Worm (Caenorhabditis elegans): Measurements from ENCODE around the gene atg-18.
A peak's percentile ranks its signal among the peaks of the same experiment; 100 is the strongest.

The atg-18 gene

ce11 chrV:8660475-8660874 lies 29.3 kb upstream of the atg-18 start:
- TF ChIP-seq nfya-1 (tag; optimal IDR thresholded peaks at IDR 0.05; ENCODE audit: borderline replicate concordance, insufficient read depth): no peak
- peak; percentile 56 for TF ChIP-seq zfh-2 (GFP tag; conservative IDR thresholded peaks at IDR 0.05)
- TF ChIP-seq K12H6.12 (tag; optimal IDR thresholded peaks at IDR 0.05): no peak

ce11 chrV:8658577-8659362 lies 27.6 kb upstream of the atg-18 start:
- no peak for TF ChIP-seq snpc-1.3 (tag; optimal IDR thresholded peaks at IDR 0.05; ENCODE audit: insufficient read depth)
- TF ChIP-seq let-607 (tag; optimal IDR thresholded peaks at IDR 0.05): peak in 1 of 2 experiments; percentile 38
- no peak for TF ChIP-seq aptf-3 (GFP tag; IDR thresholded peaks at IDR 0.05)
- no peak for TF ChIP-seq Y79H2A.3 (GFP tag; conservative IDR thresholded peaks at IDR 0.05)
- no peak for TF ChIP-seq D2030.7 (GFP tag; IDR thresholded peaks at IDR 0.05)
- TF ChIP-seq somi-1 (GFP tag; optimal IDR thresholded peaks at IDR 0.05): peak; percentile 39
- no peak for TF ChIP-seq F22D6.2 (tag; optimal IDR thresholded peaks at IDR 0.05)
- TF ChIP-seq die-1 (tag; optimal IDR thresholded peaks at IDR 0.05): no peak
- no peak for TF ChIP-seq egl-44 (GFP tag; IDR thresholded peaks at IDR 0.05)
- no peak for TF ChIP-seq cebp-1 (GFP tag; IDR thresholded peaks at IDR 0.05)
- TF ChIP-seq cebp-1 (tag; optimal IDR thresholded peaks at IDR 0.05): peak; percentile 10
- peak; percentile 20 for TF ChIP-seq nhr-80 (tag; optimal IDR thresholded peaks at IDR 0.05)
- TF ChIP-seq madf-3 (GFP tag; IDR thresholded peaks at IDR 0.05): no peak
- no peak for TF ChIP-seq athp-1 (tag; optimal IDR thresholded peaks at IDR 0.05)
- no peak for TF ChIP-seq pbrm-1 (GFP tag; IDR thresholded peaks at IDR 0.05)
- no peak for TF ChIP-seq C17E4.6 (GFP tag; IDR thresholded peaks at IDR 0.05)
- no peak for TF ChIP-seq ekl-4 (GFP tag; IDR thresholded peaks at IDR 0.05)
- no peak for TF ChIP-seq Y56A3A.18 (GFP tag; IDR thresholded peaks at IDR 0.05)

ce11 chrV:8657911-8658310 lies 26.8 kb upstream of the atg-18 start:
- TF ChIP-seq cebp-1 (GFP tag; IDR thresholded peaks at IDR 0.05): peak; percentile 69; the same call in 1 of the 2 replicates
- peak; percentile 75 for TF ChIP-seq cebp-1 (tag; optimal IDR thresholded peaks at IDR 0.05)
- TF ChIP-seq ceh-27 (GFP tag; optimal IDR thresholded peaks at IDR 0.05): no peak

ce11 chrV:8654460-8655419 lies 23.6 kb upstream of the atg-18 start:
- peak; percentile 68 for TF ChIP-seq nhr-80 (tag; optimal IDR thresholded peaks at IDR 0.05)
- TF ChIP-seq F33H1.4 (GFP tag; IDR thresholded peaks at IDR 0.05): no peak
- TF ChIP-seq unc-130 (GFP tag; optimal IDR thresholded peaks at IDR 0.05): no peak
- TF ChIP-seq rec-8 (tag; optimal IDR thresholded peaks at IDR 0.05): no peak
- TF ChIP-seq athp-1 (tag; optimal IDR thresholded peaks at IDR 0.05): no peak
- TF ChIP-seq akir-1 (GFP tag; optimal IDR thresholded peaks at IDR 0.05): no peak
- TF ChIP-seq rpc-1 (optimal IDR thresholded peaks at IDR 0.05): no peak
- no peak for TF ChIP-seq rpc-1 (tag; optimal IDR thresholded peaks at IDR 0.05)
- no peak for TF ChIP-seq cebp-1 (GFP tag; IDR thresholded peaks at IDR 0.05)
- TF ChIP-seq cebp-1 (tag; optimal IDR thresholded peaks at IDR 0.05): peak; percentile 32
- no peak for TF ChIP-seq ccch-3 (GFP tag; optimal IDR thresholded peaks at IDR 0.05)
- TF ChIP-seq ztf-3 (GFP tag; optimal IDR thresholded peaks at IDR 0.05): no peak
- TF ChIP-seq ztf-28 (GFP tag; IDR thresholded peaks at IDR 0.05): no peak
- TF ChIP-seq tbx-9 (tag; optimal IDR thresholded peaks at IDR 0.05; ENCODE audit: borderline replicate concordance): no peak
- TF ChIP-seq cebp-2 (GFP tag; IDR thresholded peaks at IDR 0.05): no peak
- TF ChIP-seq unc-62 (GFP tag; optimal IDR thresholded peaks at IDR 0.05): peak; percentile 61
- no peak for TF ChIP-seq snpc-4 (GFP tag; optimal IDR thresholded peaks at IDR 0.05)
- TF ChIP-seq snpc-4 (tag; optimal IDR thresholded peaks at IDR 0.05): no peak
- no peak for TF ChIP-seq ztf-22 (GFP tag; optimal IDR thresholded peaks at IDR 0.05)
